Fruit fly (Drosophila melanogaster): ENCODE results near the gene CG17159.

DNA sequence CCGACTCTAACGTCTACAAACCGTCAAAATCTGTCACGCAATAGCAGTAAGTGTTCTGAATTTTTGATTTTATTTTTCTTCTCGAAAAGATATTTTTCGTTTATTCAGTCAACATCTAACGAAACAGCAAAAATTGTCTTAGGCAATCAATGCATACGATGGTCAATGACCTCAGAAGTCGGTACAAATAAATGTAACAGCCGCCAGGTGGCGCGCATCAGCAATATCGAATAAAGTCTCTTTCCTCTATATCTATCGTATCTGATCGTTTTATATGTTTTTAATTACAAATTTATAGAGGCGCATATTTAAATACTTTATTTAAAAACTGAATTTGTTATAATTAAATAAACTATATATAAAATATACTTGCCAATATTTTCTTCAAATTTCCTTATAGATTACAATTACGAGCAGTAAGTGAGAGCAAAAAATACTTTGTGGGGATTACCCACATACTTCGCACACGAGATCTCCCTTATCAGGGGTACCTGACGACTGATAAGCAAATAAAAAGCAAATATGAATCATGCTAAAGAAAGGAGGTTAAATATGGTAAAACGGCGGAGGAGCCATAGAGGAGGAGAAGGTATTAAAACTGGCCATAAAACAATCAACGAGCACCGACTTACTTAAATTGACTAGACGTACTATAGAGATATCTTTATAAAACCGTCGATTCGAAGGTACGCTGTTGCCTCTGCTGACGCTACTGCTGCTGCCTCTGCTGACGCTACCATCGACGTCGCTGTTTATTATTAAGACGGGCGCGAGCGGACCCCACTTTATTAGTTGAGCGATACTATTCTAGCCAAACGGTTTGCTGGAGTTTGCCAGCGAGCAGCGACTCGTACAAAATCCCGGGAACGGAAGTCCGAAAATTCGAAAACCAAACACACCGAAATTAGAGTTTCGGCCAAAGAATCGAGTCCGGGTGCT, 24.6 kb downstream of the CG17159 start, which contains the start of gene CG17167:
- no peak for TF ChIP-seq CG5204 (GFP tag; optimal IDR thresholded peaks at IDR 0.05)
- TF ChIP-seq Crg-1 (GFP tag; optimal IDR thresholded peaks at IDR 0.05), result no peak
- no peak for TF ChIP-seq CG7045 (GFP tag; optimal IDR thresholded peaks at IDR 0.05)
- TF ChIP-seq CG1620 (GFP tag; optimal IDR thresholded peaks at IDR 0.05), result no peak
